Fruit fly (Drosophila melanogaster): Measurements from ENCODE around the gene CG15771.

The CG15771 gene

DNA sequence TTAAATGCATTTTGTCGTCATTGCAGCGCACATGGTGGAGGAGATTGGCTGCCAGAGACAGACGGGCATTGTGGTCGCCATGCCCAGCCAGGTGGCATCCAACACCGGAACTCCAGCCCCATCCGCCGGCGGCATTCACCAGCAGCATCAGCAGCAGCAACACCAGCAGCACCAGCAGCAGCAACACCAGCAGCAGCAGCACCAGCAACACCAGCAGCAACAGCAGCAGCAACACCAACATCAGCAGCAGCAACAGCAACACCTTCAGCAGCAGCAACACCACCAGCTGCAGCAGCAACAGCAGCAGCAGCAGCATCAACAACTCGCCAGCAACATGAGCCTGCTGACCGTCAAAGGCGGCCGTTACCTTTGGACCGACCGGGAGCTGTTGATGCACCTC lies 2.5 kb upstream of the CG15771 start:
- TF ChIP-seq Hr96 (GFP tag; optimal IDR thresholded peaks at IDR 0.05), result no peak
- no peak for TF ChIP-seq Clk (GFP tag; optimal IDR thresholded peaks at IDR 0.05)
- no peak for TF ChIP-seq cic (GFP tag; optimal IDR thresholded peaks at IDR 0.05)
- TF ChIP-seq pad (GFP tag; optimal IDR thresholded peaks at IDR 0.05), result no peak
- TF ChIP-seq toe (GFP tag; optimal IDR thresholded peaks at IDR 0.05), result no peak

DNA sequence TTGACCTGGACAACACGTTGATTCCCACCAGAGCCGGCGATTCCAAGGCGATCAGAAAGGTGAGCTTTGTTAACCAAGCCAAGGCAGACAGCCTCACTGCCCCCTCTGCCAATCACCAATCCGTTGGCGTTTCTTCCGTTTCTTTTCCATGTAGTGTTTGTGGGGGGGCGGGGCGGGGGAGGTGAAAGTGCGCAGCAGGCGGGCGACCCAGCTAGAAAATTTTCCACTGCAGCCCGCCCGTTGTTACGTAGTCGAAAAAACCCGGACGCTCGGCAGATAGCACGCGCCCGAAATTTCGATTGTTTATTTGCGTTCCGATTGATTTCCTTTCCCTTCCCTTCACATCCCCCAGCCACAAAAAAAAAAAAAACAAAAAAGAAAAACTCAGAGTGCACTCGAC lies 772 bp downstream of the CG15771 start:
- no peak for TF ChIP-seq Mnt (GFP tag; optimal IDR thresholded peaks at IDR 0.05)
- TF ChIP-seq Hr96 (GFP tag; optimal IDR thresholded peaks at IDR 0.05), result no peak
- TF ChIP-seq ovo (GFP tag; optimal IDR thresholded peaks at IDR 0.05), result no peak
- TF ChIP-seq CG11617 (GFP tag; optimal IDR thresholded peaks at IDR 0.05), result no peak
- no peak for TF ChIP-seq pad (GFP tag; optimal IDR thresholded peaks at IDR 0.05)
- TF ChIP-seq CG33017 (tag; optimal IDR thresholded peaks at IDR 0.05), result no peak
- TF ChIP-seq bab1 (GFP tag; optimal IDR thresholded peaks at IDR 0.05), result no peak
- TF ChIP-seq CG7101 (tag; optimal IDR thresholded peaks at IDR 0.05), result no peak
- TF ChIP-seq tj (GFP tag; optimal IDR thresholded peaks at IDR 0.05), result no peak
- no peak for TF ChIP-seq CG12768 (GFP tag; optimal IDR thresholded peaks at IDR 0.05)
- TF ChIP-seq CG1620 (GFP tag; optimal IDR thresholded peaks at IDR 0.05), result no peak
- TF ChIP-seq cnc (optimal IDR thresholded peaks at IDR 0.05), result no peak

DNA sequence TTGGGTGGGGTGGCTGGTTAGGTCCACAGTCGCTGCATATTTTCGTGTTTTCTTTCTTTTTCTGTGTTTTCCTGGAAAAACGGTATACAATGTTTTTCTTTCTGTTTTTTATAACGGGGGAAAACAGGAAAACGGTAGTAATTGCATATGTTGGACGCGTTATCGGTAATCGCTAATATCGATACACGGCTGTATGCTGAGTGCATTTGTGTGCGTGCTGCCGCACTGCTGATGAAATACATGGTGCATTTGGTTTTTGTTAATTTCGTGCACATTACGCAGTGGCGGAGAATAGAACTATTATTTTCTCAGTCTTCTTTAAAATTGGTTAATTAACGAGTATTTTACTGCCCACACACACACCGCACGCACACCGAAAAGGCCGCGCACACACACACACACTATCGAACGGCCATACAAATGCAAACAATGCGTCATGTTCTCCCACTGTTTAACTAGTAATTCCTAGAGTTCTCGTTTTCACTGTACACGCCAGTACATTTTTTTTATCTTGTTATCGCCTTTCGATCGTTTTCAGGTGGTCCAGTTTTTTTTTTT lies 8.1 kb downstream of the CG15771 start:
- TF ChIP-seq kay (GFP tag; ENCODE audit: borderline replicate concordance), result no peak
- TF ChIP-seq toe (GFP tag; optimal IDR thresholded peaks at IDR 0.05), result no peak
- TF ChIP-seq CG14711 (tag; optimal IDR thresholded peaks at IDR 0.05), result no peak
- no peak for TF ChIP-seq tj (GFP tag; optimal IDR thresholded peaks at IDR 0.05)
- no peak for TF ChIP-seq CG12768 (GFP tag; optimal IDR thresholded peaks at IDR 0.05)
- no peak for TF ChIP-seq CG7101 (tag; optimal IDR thresholded peaks at IDR 0.05)
- no peak for TF ChIP-seq cic (GFP tag; optimal IDR thresholded peaks at IDR 0.05)
- no peak for TF ChIP-seq Mnt (GFP tag; optimal IDR thresholded peaks at IDR 0.05)
- no peak for TF ChIP-seq cnc (optimal IDR thresholded peaks at IDR 0.05)
- no peak for TF ChIP-seq CG7045 (GFP tag; optimal IDR thresholded peaks at IDR 0.05)
- TF ChIP-seq Crg-1 (GFP tag; optimal IDR thresholded peaks at IDR 0.05), result no peak
- no peak for TF ChIP-seq Hr96 (GFP tag; optimal IDR thresholded peaks at IDR 0.05)

DNA sequence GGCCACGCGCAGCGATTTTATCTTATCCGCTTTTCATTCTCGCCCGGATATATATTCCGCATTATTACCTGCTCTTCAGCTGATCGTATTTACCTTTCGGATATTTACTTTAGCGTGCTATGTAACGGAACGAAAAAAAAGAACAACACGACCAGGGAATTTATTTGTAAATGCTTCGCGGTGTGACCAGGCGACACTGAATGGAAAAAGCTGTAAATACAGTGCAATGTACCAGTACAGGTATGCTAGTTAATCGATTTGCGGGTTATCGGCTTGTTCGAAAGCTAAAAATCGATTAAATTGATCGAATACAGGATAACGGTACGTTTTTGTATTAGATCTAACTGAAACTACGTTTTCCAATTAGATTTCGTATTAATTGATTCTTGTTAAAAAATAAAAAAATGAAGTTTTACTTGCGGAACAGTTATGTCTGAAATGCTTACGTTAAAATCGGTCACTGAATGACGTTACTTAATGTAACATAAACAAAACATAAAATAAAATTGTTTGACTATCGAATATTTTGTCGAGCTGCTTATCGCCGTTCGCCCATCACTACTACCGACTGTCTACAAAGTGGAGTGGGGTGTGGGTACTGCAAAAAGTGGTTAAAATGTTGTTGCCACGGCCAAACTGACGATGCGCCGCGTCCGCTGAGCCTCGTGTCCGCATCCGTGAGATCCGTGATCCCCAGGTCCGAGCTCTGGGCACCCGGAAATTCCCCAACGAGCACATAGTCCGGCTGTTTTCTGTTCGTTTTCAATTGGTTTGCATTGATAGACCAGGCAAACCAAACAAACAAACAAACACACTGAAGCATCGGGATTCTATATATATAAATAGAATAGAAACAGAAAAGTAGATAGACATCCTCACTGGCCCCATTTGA lies 8.9 kb downstream of the CG15771 start, which contains the start of the genes MAPk-Ak2 and CG42699:
MAPk-Ak2 (minus strand) TSS at position 203 of the 892 bp plus-strand sequence.
CG42699 (plus strand) TSS at position 553 of the 892 bp plus-strand sequence.
- TF ChIP-seq CG33017 (tag; optimal IDR thresholded peaks at IDR 0.05) (peak; percentile 56), CG11617 (GFP tag; optimal IDR thresholded peaks at IDR 0.05) (peak; percentile 90), CG5204 (GFP tag; optimal IDR thresholded peaks at IDR 0.05) (no peak), CG12768 (GFP tag; optimal IDR thresholded peaks at IDR 0.05) (peak; percentile 86), toe (GFP tag; optimal IDR thresholded peaks at IDR 0.05) (peak; percentile 52), CG7045 (GFP tag; optimal IDR thresholded peaks at IDR 0.05) (peak; percentile 59), Clk (GFP tag; optimal IDR thresholded peaks at IDR 0.05) (peak; percentile 28), kay (GFP tag; ENCODE audit: borderline replicate concordance) (peak; percentile 85), CG7101 (tag; optimal IDR thresholded peaks at IDR 0.05) (peak; percentile 90), cic (GFP tag; optimal IDR thresholded peaks at IDR 0.05) (peak; percentile 89), tj (GFP tag; optimal IDR thresholded peaks at IDR 0.05) (peak; percentile 59), CG1620 (GFP tag; optimal IDR thresholded peaks at IDR 0.05) (peak; percentile 95), Crg-1 (GFP tag; optimal IDR thresholded peaks at IDR 0.05) (peak; percentile 97), cnc (optimal IDR thresholded peaks at IDR 0.05) (no peak), Hr96 (GFP tag; optimal IDR thresholded peaks at IDR 0.05) (no peak), CG14711 (tag; optimal IDR thresholded peaks at IDR 0.05) (peak; percentile 70), bab1 (GFP tag; optimal IDR thresholded peaks at IDR 0.05) (peak; percentile 63), Mnt (GFP tag; optimal IDR thresholded peaks at IDR 0.05) (peak; percentile 94), pad (GFP tag; optimal IDR thresholded peaks at IDR 0.05) (peak; percentile 77), ovo (GFP tag; optimal IDR thresholded peaks at IDR 0.05) (peak; percentile 98)

DNA sequence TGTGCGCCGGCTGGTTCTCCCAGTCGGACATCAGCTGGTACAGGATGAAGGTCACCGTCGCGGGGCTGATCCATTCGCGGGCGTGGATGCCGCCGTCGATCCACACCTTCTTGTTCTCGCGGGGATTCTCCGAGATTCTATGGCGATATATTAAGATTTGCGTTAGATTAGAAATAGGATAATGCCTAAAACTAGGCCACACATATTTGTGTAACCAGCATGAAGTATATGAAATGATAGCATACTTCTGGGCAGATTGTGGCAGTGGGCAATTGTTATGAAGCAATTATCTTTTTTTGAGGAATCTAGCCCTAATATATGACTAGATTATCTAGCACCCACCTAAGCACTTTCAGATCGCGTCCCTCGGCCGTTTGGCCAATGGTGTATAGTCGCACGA lies 11.4 kb downstream of the CG15771 start:
- TF ChIP-seq CG33017 (tag; optimal IDR thresholded peaks at IDR 0.05), result no peak
- TF ChIP-seq bab1 (GFP tag; optimal IDR thresholded peaks at IDR 0.05), result no peak
- TF ChIP-seq Clk (GFP tag; optimal IDR thresholded peaks at IDR 0.05), result no peak
- TF ChIP-seq Crg-1 (GFP tag; optimal IDR thresholded peaks at IDR 0.05), result no peak
- no peak for TF ChIP-seq CG11617 (GFP tag; optimal IDR thresholded peaks at IDR 0.05)
- no peak for TF ChIP-seq cnc (optimal IDR thresholded peaks at IDR 0.05)
- no peak for TF ChIP-seq cic (GFP tag; optimal IDR thresholded peaks at IDR 0.05)
- no peak for TF ChIP-seq pad (GFP tag; optimal IDR thresholded peaks at IDR 0.05)
- no peak for TF ChIP-seq ovo (GFP tag; optimal IDR thresholded peaks at IDR 0.05)
- TF ChIP-seq CG12768 (GFP tag; optimal IDR thresholded peaks at IDR 0.05), result no peak
- no peak for TF ChIP-seq Hr96 (GFP tag; optimal IDR thresholded peaks at IDR 0.05)
- no peak for TF ChIP-seq tj (GFP tag; optimal IDR thresholded peaks at IDR 0.05)
- TF ChIP-seq CG14711 (tag; optimal IDR thresholded peaks at IDR 0.05), result no peak

Measured in whole organism, adult.